Fruit fly (Drosophila melanogaster): Measurements from ENCODE around the gene Cph.
A peak's percentile ranks its signal among the peaks of the same experiment; 100 is the strongest.

The Cph gene

dm6 chrX:7097071-7097858 lies 40.3 kb upstream of the Cph start (continued):
- peak; percentile 61 for TF ChIP-seq nom (GFP tag; optimal IDR thresholded peaks at IDR 0.05)
- TF ChIP-seq crc (GFP tag; optimal IDR thresholded peaks at IDR 0.05), result no peak
- no peak for TF ChIP-seq grn (GFP tag; optimal IDR thresholded peaks at IDR 0.05)
- TF ChIP-seq CG6175 (GFP tag; IDR thresholded peaks at IDR 0.05), result 0 out of 3 replicates have a peak, but pooled peaks have one; percentile 31
- no peak for TF ChIP-seq croc (GFP tag; conservative IDR thresholded peaks at IDR 0.05)
- TF ChIP-seq ftz-f1 (GFP tag; optimal IDR thresholded peaks at IDR 0.05), result no peak
- TF ChIP-seq prd (optimal IDR thresholded peaks at IDR 0.05), result no peak
- no peak for TF ChIP-seq prd (GFP tag; IDR thresholded peaks at IDR 0.05)
- TF ChIP-seq CG5953 (GFP tag; IDR thresholded peaks at IDR 0.05), result no peak
- TF ChIP-seq Eip74EF (GFP tag; optimal IDR thresholded peaks at IDR 0.05), result no peak
- no peak for TF ChIP-seq mirr (GFP tag; optimal IDR thresholded peaks at IDR 0.05)
- 0 out of 2 replicates have a peak, but pooled peaks have one; percentile 9 for TF ChIP-seq sob (GFP tag; IDR thresholded peaks at IDR 0.05)
- TF ChIP-seq lola (GFP tag; optimal IDR thresholded peaks at IDR 0.05), result no peak
- no peak for TF ChIP-seq CG4730 (GFP tag; IDR thresholded peaks at IDR 0.05)
- TF ChIP-seq psq (GFP tag; optimal IDR thresholded peaks at IDR 0.05), result no peak
- no peak for TF ChIP-seq CG10565 (GFP tag; optimal IDR thresholded peaks at IDR 0.05)
- TF ChIP-seq CG32772 (GFP tag; IDR thresholded peaks at IDR 0.05), result peak; percentile 54
- no peak for TF ChIP-seq fd102C (GFP tag; optimal IDR thresholded peaks at IDR 0.05)
- no peak for TF ChIP-seq CG4360 (GFP tag; IDR thresholded peaks at IDR 0.05)
- TF ChIP-seq br (optimal IDR thresholded peaks at IDR 0.05), result no peak
- TF ChIP-seq tna (GFP tag; IDR thresholded peaks at IDR 0.05; ENCODE audit: partially characterized antibody), result no peak
- no peak for TF ChIP-seq CG1602 (GFP tag; optimal IDR thresholded peaks at IDR 0.05)
- no peak for TF ChIP-seq cato (GFP tag; optimal IDR thresholded peaks at IDR 0.05; ENCODE audit: borderline replicate concordance)
- TF ChIP-seq Sry-β (GFP tag; optimal IDR thresholded peaks at IDR 0.05), result no peak
- TF ChIP-seq repo (GFP tag; optimal IDR thresholded peaks at IDR 0.05), result no peak
- TF ChIP-seq gfzf (GFP tag; optimal IDR thresholded peaks at IDR 0.05), result no peak
- no peak for TF ChIP-seq caup (GFP tag; optimal IDR thresholded peaks at IDR 0.05; ENCODE audit: severe bottlenecking)
- no peak for TF ChIP-seq Chrac-16 (GFP tag; optimal IDR thresholded peaks at IDR 0.05)
- no peak; the same call in none of the 2 replicates for TF ChIP-seq Drgx (GFP tag; IDR thresholded peaks at IDR 0.05)
- TF ChIP-seq H15 (GFP tag; IDR thresholded peaks at IDR 0.05), result no peak
- no peak for TF ChIP-seq unc-4 (GFP tag; IDR thresholded peaks at IDR 0.05; ENCODE audit: partially characterized antibody)
- no peak for TF ChIP-seq Hr39 (optimal IDR thresholded peaks at IDR 0.05)
- TF ChIP-seq CG11504 (tag; optimal IDR thresholded peaks at IDR 0.05), result no peak
- TF ChIP-seq Hr3 (GFP tag; optimal IDR thresholded peaks at IDR 0.05), result no peak
- no peak for TF ChIP-seq CG7839 (tag; optimal IDR thresholded peaks at IDR 0.05)
- no peak for TF ChIP-seq gsb (GFP tag; IDR thresholded peaks at IDR 0.05)
- TF ChIP-seq knrl (GFP tag; IDR thresholded peaks at IDR 0.05; ENCODE audit: partially characterized antibody), result no peak
- TF ChIP-seq Neu2 (GFP tag; optimal IDR thresholded peaks at IDR 0.05; ENCODE audit: borderline replicate concordance), result no peak
- no peak for TF ChIP-seq CG33557 (GFP tag; optimal IDR thresholded peaks at IDR 0.05)
- TF ChIP-seq TFAM (GFP tag; optimal IDR thresholded peaks at IDR 0.05), result no peak
- no peak for TF ChIP-seq tup (GFP tag; optimal IDR thresholded peaks at IDR 0.05)
- TF ChIP-seq shn (GFP tag; optimal IDR thresholded peaks at IDR 0.05), result no peak
- peak; percentile 12 for TF ChIP-seq CG12769 (tag; optimal IDR thresholded peaks at IDR 0.05)
- no peak for TF ChIP-seq CG8478 (optimal IDR thresholded peaks at IDR 0.05)
- TF ChIP-seq CG16863 (GFP tag; optimal IDR thresholded peaks at IDR 0.05), result no peak
- no peak for TF ChIP-seq CG7745 (tag; optimal IDR thresholded peaks at IDR 0.05)
- no peak for TF ChIP-seq CG12744 (GFP tag; optimal IDR thresholded peaks at IDR 0.05)
- TF ChIP-seq Side (GFP tag; optimal IDR thresholded peaks at IDR 0.05), result no peak
- TF ChIP-seq CG15514 (GFP tag; optimal IDR thresholded peaks at IDR 0.05), result no peak
- TF ChIP-seq CG2202 (tag; optimal IDR thresholded peaks at IDR 0.05), result no peak
